Fruit fly (Drosophila melanogaster): ENCODE data around the gene CG12766.

The CG12766 gene

dm6 chr3L:3940075-3940819, at the start of gene CG12766:
Gene CG12766 (minus strand): TSS chr3L:3940125.
- TF ChIP-seq CG17801 (GFP tag; optimal IDR thresholded peaks at IDR 0.05; ENCODE audit: partially characterized antibody), result peak; percentile 46

dm6 chr3L:3983466-3983946, 43.6 kb upstream of the CG12766 start, which contains the start of gene scrt:
Gene scrt (plus strand): TSS chr3L:3983896.
- no peak for TF ChIP-seq CG17801 (GFP tag; optimal IDR thresholded peaks at IDR 0.05; ENCODE audit: partially characterized antibody)

- no peak for TF ChIP-seq CG17801 (GFP tag; optimal IDR thresholded peaks at IDR 0.05; ENCODE audit: partially characterized antibody)
Observed at dm6 chr3L:3980027-3980426, 40.1 kb upstream of the CG12766 start.

dm6 chr3L:3978762-3979516, 39.0 kb upstream of the CG12766 start:
- TF ChIP-seq CG17801 (GFP tag; optimal IDR thresholded peaks at IDR 0.05; ENCODE audit: partially characterized antibody), result no peak

dm6 chr3L:3977622-3978355, 37.9 kb upstream of the CG12766 start:
- TF ChIP-seq CG17801 (GFP tag; optimal IDR thresholded peaks at IDR 0.05; ENCODE audit: partially characterized antibody), result no peak

dm6 chr3L:3976438-3976837, 36.5 kb upstream of the CG12766 start:
- no peak for TF ChIP-seq CG17801 (GFP tag; optimal IDR thresholded peaks at IDR 0.05; ENCODE audit: partially characterized antibody)

- no peak for TF ChIP-seq CG17801 (GFP tag; optimal IDR thresholded peaks at IDR 0.05; ENCODE audit: partially characterized antibody)
Observed at dm6 chr3L:3972599-3972998, 32.7 kb upstream of the CG12766 start, which contains the start of gene CG43915. Gene CG43915 (plus strand): TSS chr3L:3972899.

- TF ChIP-seq CG17801 (GFP tag; optimal IDR thresholded peaks at IDR 0.05; ENCODE audit: partially characterized antibody), result no peak
Observed at dm6 chr3L:3970372-3971031, 30.6 kb upstream of the CG12766 start.

- TF ChIP-seq CG17801 (GFP tag; optimal IDR thresholded peaks at IDR 0.05; ENCODE audit: partially characterized antibody), result no peak
Observed at dm6 chr3L:3965102-3965501, 25.2 kb upstream of the CG12766 start.

- TF ChIP-seq CG17801 (GFP tag; optimal IDR thresholded peaks at IDR 0.05; ENCODE audit: partially characterized antibody), result no peak
Observed at dm6 chr3L:3964671-3965070, 24.7 kb upstream of the CG12766 start, which contains the start of gene CG12605. Gene CG12605 (minus strand): TSS chr3L:3964771.

- no peak for TF ChIP-seq CG17801 (GFP tag; optimal IDR thresholded peaks at IDR 0.05; ENCODE audit: partially characterized antibody)
Observed at dm6 chr3L:3963979-3964378, 24.1 kb upstream of the CG12766 start.

dm6 chr3L:3960877-3961417, 21.0 kb upstream of the CG12766 start:
- no peak for TF ChIP-seq CG17801 (GFP tag; optimal IDR thresholded peaks at IDR 0.05; ENCODE audit: partially characterized antibody)

- no peak for TF ChIP-seq CG17801 (GFP tag; optimal IDR thresholded peaks at IDR 0.05; ENCODE audit: partially characterized antibody)
Observed at dm6 chr3L:3952468-3952867, 12.5 kb upstream of the CG12766 start, which contains the start of gene CG14984. Gene CG14984 (minus strand): TSS chr3L:3952550.

dm6 chr3L:3951875-3952274, 11.9 kb upstream of the CG12766 start:
- no peak for TF ChIP-seq CG17801 (GFP tag; optimal IDR thresholded peaks at IDR 0.05; ENCODE audit: partially characterized antibody)

All from ovary, adult (tissue).